Worm (Caenorhabditis elegans): ENCODE results near the gene K01D12.9.
"Not testable (repeated sequence)": the region's sequence is repeated elsewhere in the genome, so short reads cannot be mapped to it uniquely, and the experiment has no call there.

DNA sequence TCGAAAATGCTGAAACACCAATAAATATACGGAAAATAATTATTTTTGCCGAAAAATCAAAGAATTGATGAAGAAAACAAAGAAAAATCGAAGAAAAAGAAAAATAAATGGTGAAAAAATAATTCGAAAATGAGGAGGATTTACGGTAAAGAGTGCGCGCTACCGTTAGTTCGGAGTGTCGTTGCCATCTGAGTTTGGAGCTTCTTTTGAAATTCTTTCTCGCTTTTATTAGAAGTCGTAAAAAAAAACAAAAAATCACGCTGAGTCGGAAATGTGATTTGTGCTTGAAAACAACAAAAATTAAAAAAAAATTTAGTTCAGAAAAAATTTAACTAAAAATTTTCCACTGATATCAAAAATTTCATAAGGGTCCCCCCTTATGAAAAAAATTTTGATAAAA is 30.2 kb downstream of the K01D12.9 start, which contains the start of gene F23H12.10:
- TF ChIP-seq F10E7.11 (tag; optimal IDR thresholded peaks at IDR 0.05); mes-4 (tag; optimal IDR thresholded peaks at IDR 0.05); lir-1 (GFP tag; conservative IDR thresholded peaks at IDR 0.05); bed-1 (GFP tag; IDR thresholded peaks at IDR 0.05): not testable (repeated sequence)
